Worm (Caenorhabditis elegans): ENCODE measurements around the gene K10G6.9.
A peak's percentile ranks its signal among the peaks of the same experiment; 100 is the strongest.

Gene K10G6.9

ce11 chrII:3989627-3990367 is 17.7 kb downstream of the K10G6.9 start, which contains the start of gene Y14H12A.2:
TSS of gene Y14H12A.2 (minus strand) at chrII:3989677.
- TF ChIP-seq snpc-1.2 (GFP tag; IDR thresholded peaks at IDR 0.05) (no peak), F44E2.7 (GFP tag; IDR thresholded peaks at IDR 0.05) (no peak), aha-1 (tag) (peak; percentile 36), nhr-28 (tag; optimal IDR thresholded peaks at IDR 0.05) (peak; percentile 49), nhr-76 (tag; optimal IDR thresholded peaks at IDR 0.05) (no peak), dve-1 (tag; optimal IDR thresholded peaks at IDR 0.05; ENCODE audit: insufficient read depth) (peak; percentile 55), vab-7 (GFP tag; IDR thresholded peaks at IDR 0.05) (no peak), mxl-3 (GFP tag; optimal IDR thresholded peaks at IDR 0.05) (peak; percentile 31), ztf-11 (tag; optimal IDR thresholded peaks at IDR 0.05) (no peak), daf-16 (GFP tag; optimal IDR thresholded peaks at IDR 0.05) (no peak), daf-16 (tag; optimal IDR thresholded peaks at IDR 0.05) (peak; percentile 37), daf-12 (tag; optimal IDR thresholded peaks at IDR 0.05) (no peak), mdt-29 (GFP tag; IDR thresholded peaks at IDR 0.05) (no peak), nhr-11 (tag; optimal IDR thresholded peaks at IDR 0.05) (no peak), spr-1 (tag; optimal IDR thresholded peaks at IDR 0.05) (no peak), hlh-11 (tag; optimal IDR thresholded peaks at IDR 0.05) (peak; percentile 42), daf-8 (GFP tag; IDR thresholded peaks at IDR 0.05) (no peak), madf-9 (GFP tag; conservative IDR thresholded peaks at IDR 0.05) (no peak), F49E8.2 (tag; optimal IDR thresholded peaks at IDR 0.05; ENCODE audit: borderline replicate concordance) (no peak), zag-1 (tag; optimal IDR thresholded peaks at IDR 0.05) (no peak), lin-29 (GFP tag; IDR thresholded peaks at IDR 0.05) (no peak), dmd-6 (GFP tag; IDR thresholded peaks at IDR 0.05) (peak; percentile 76), nhr-48 (tag; optimal IDR thresholded peaks at IDR 0.05) (no peak), pqm-1 (tag; optimal IDR thresholded peaks at IDR 0.05) (peak; percentile 85), unc-62 (GFP tag; optimal IDR thresholded peaks at IDR 0.05 in 1 of 2) (no peak), unc-62 (tag; optimal IDR thresholded peaks at IDR 0.05) (no peak), Y105C5A.15 (GFP tag; IDR thresholded peaks at IDR 0.05) (no peak)

ce11 chrII:3990706-3991105 is 18.6 kb downstream of the K10G6.9 start:
- TF ChIP-seq daf-16 (GFP tag; optimal IDR thresholded peaks at IDR 0.05) (no peak), daf-16 (tag; optimal IDR thresholded peaks at IDR 0.05) (peak; percentile 92), pqm-1 (tag; optimal IDR thresholded peaks at IDR 0.05) (peak; percentile 42), T26A8.4 (GFP tag; IDR thresholded peaks at IDR 0.05) (no peak), mes-2 (tag; optimal IDR thresholded peaks at IDR 0.05; ENCODE audit: poor library complexity, severe bottlenecking) (no peak), dmd-6 (GFP tag; IDR thresholded peaks at IDR 0.05) (peak; percentile 8; the same call in 1 of the 2 replicates), ceh-20 (GFP tag; IDR thresholded peaks at IDR 0.05) (no peak), zag-1 (tag; optimal IDR thresholded peaks at IDR 0.05) (no peak), ctbp-1 (GFP tag; IDR thresholded peaks at IDR 0.05) (no peak), dve-1 (tag; optimal IDR thresholded peaks at IDR 0.05; ENCODE audit: insufficient read depth) (peak; percentile 29), Y48G9A.11 (GFP tag; IDR thresholded peaks at IDR 0.05) (no peak), hlh-30 (tag; optimal IDR thresholded peaks at IDR 0.05; ENCODE audit: insufficient read depth) (no peak), fos-1 (tag; optimal IDR thresholded peaks at IDR 0.05) (no peak), mdl-1 (tag; optimal IDR thresholded peaks at IDR 0.05) (no peak), daf-12 (tag; optimal IDR thresholded peaks at IDR 0.05) (no peak), nhr-28 (tag; optimal IDR thresholded peaks at IDR 0.05) (no peak), nhr-237 (tag; optimal IDR thresholded peaks at IDR 0.05) (no peak), ZK337.2 (GFP tag; IDR thresholded peaks at IDR 0.05) (no peak), sdz-12 (GFP tag; optimal IDR thresholded peaks at IDR 0.05) (no peak), dpl-1 (GFP tag; optimal IDR thresholded peaks at IDR 0.05) (no peak), snpc-1.2 (GFP tag; IDR thresholded peaks at IDR 0.05) (no peak), mep-1 (tag; optimal IDR thresholded peaks at IDR 0.05) (no peak), F49E8.2 (tag; optimal IDR thresholded peaks at IDR 0.05; ENCODE audit: borderline replicate concordance) (no peak), lim-7 (GFP tag; IDR thresholded peaks at IDR 0.05) (no peak), vab-7 (GFP tag; IDR thresholded peaks at IDR 0.05) (no peak), nhr-25 (tag; optimal IDR thresholded peaks at IDR 0.05; ENCODE audit: borderline replicate concordance, insufficient read depth) (no peak), fkh-10 (GFP tag; optimal IDR thresholded peaks at IDR 0.05) (no peak), ztf-7 (tag; optimal IDR thresholded peaks at IDR 0.05) (no peak), zip-2 (tag; optimal IDR thresholded peaks at IDR 0.05) (no peak), lin-39 (tag; optimal IDR thresholded peaks at IDR 0.05) (no peak), zfp-2 (tag; optimal IDR thresholded peaks at IDR 0.05) (no peak), lin-29 (GFP tag; IDR thresholded peaks at IDR 0.05) (no peak), attf-4 (tag; optimal IDR thresholded peaks at IDR 0.05) (no peak)
